Worm (Caenorhabditis elegans): ENCODE results near the gene abts-2.

ce11 chrX:11576429-11577088 is 8.9 kb upstream of the abts-2 start:
- TF ChIP-seq Y53G8AR.9 (GFP tag; conservative IDR thresholded peaks at IDR 0.05), result no peak
- no peak for TF ChIP-seq ama-1 (optimal IDR thresholded peaks at IDR 0.05)
- TF ChIP-seq ama-1 (GFP tag; optimal IDR thresholded peaks at IDR 0.05), result no peak
- no peak for TF ChIP-seq F55B11.4 (tag; optimal IDR thresholded peaks at IDR 0.05; ENCODE audit: borderline replicate concordance, insufficient read depth)
- TF ChIP-seq madf-6 (GFP tag; IDR thresholded peaks at IDR 0.05), result no peak
- no peak for TF ChIP-seq snpc-4 (GFP tag; optimal IDR thresholded peaks at IDR 0.05)
- TF ChIP-seq snpc-4 (tag; optimal IDR thresholded peaks at IDR 0.05), result no peak
- TF ChIP-seq hsf-1 (GFP tag; IDR thresholded peaks at IDR 0.05), result no peak
